Worm (Caenorhabditis elegans): ENCODE results near the gene ceh-18.

DNA sequence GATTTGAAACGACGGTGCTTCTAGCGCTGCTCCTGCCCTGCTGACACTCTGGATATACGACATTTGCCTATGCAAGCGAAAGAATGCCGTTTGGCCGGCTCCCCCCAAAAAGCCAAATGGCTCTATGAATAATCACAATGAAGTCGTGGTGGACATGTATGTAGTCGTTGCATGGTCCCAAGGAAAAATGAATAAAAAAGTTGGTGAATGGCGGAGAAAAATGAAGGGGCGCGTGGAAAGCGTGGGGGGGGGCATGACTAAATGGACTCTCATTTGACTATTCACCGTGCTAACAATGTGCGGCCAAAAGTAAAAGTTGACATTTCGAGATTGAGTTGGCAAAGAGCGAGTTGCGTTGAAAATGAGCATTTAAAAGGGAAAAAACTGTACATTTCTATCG is 1.9 kb upstream of the ceh-18 start:
- no peak for TF ChIP-seq nhr-25 (tag; optimal IDR thresholded peaks at IDR 0.05)
- TF ChIP-seq lin-39 (tag; optimal IDR thresholded peaks at IDR 0.05): no peak
- TF ChIP-seq ceh-82 (tag; optimal IDR thresholded peaks at IDR 0.05): no peak
- TF ChIP-seq ZK546.5 (tag; optimal IDR thresholded peaks at IDR 0.05): no peak
